Fruit fly (Drosophila melanogaster) whole organism, pupa: Measurements from ENCODE around the gene CG43894.
A peak's percentile ranks its signal among the peaks of the same experiment; 100 is the strongest.

Source experiments
- CG10348 ChIP-seq: fragments of 200-800 bp; sonication (Bioruptor generic); IDR thresholded peaks from 2 replicates; pipeline ENCODE4 v1.3.6; 2022; ENCODE audit warnings: missing biosample characterization, missing genetic modification characterization
- CG12605 ChIP-seq: fragments of 200-800 bp; sonication (Bioruptor generic); IDR thresholded peaks from 2 replicates; pipeline ENCODE4 v1.3.6; 2022; ENCODE audit warnings: missing biosample characterization, missing genetic modification characterization
- CG13204 ChIP-seq: fragments of 200-800 bp; sonication (Bioruptor generic); optimal IDR thresholded peaks from 2 replicates; lab custom pipeline; 2018; ENCODE audit warnings: missing biosample characterization, mild to moderate bottlenecking, missing genetic modification characterization, moderate library complexity
- CG14655 ChIP-seq: fragments of 200-800 bp; sonication (Bioruptor generic); optimal IDR thresholded peaks from 3 replicates; lab custom pipeline; 2017; ENCODE audit warnings: mild to moderate bottlenecking, missing biosample characterization, missing genetic modification reagents, missing genetic modification characterization
- CG15710 ChIP-seq: fragments of 200-800 bp; sonication (Bioruptor generic); optimal IDR thresholded peaks from 2 replicates; lab custom pipeline; 2018; ENCODE audit warnings: missing biosample characterization, mild to moderate bottlenecking, missing genetic modification characterization, moderate library complexity
- CG17806 ChIP-seq: fragments of 200-800 bp; sonication (Bioruptor generic); optimal IDR thresholded peaks from 2 replicates; lab custom pipeline; 2018; ENCODE audit warnings: missing biosample characterization, mild to moderate bottlenecking, missing genetic modification characterization, moderate library complexity
- CG32121 ChIP-seq: fragments of 200-800 bp; sonication (Bioruptor generic); IDR thresholded peaks from 2 replicates; pipeline ENCODE4 v1.3.6; 2022; ENCODE audit warnings: missing biosample characterization, missing genetic modification characterization
- CG34367 ChIP-seq: fragments of 200-800 bp; sonication (Bioruptor generic); optimal IDR thresholded peaks from 2 replicates; lab custom pipeline; 2018; ENCODE audit warnings: missing biosample characterization, mild to moderate bottlenecking, missing genetic modification characterization
- CG4496 ChIP-seq: fragments of 200-800 bp; sonication (Bioruptor generic); IDR thresholded peaks from 3 replicates; pipeline ENCODE4 v1.3.6; 2022; ENCODE audit warnings: missing biosample characterization, missing genetic modification characterization
- CG8159 ChIP-seq: fragments of 200-800 bp; sonication (Bioruptor generic); optimal IDR thresholded peaks from 3 replicates; lab custom pipeline; 2018; ENCODE audit warnings: missing biosample characterization, mild to moderate bottlenecking, missing genetic modification characterization, moderate library complexity
- CG8301 ChIP-seq: fragments of 200-800 bp; sonication (Bioruptor generic); optimal IDR thresholded peaks from 2 replicates; lab custom pipeline; 2018; ENCODE audit warnings: missing biosample characterization, mild to moderate bottlenecking, missing genetic modification characterization
- CG9948 ChIP-seq: fragments of 200-800 bp; sonication (Bioruptor generic); optimal IDR thresholded peaks from 2 replicates; lab custom pipeline; 2018; ENCODE audit warnings: missing biosample characterization, mild to moderate bottlenecking, missing genetic modification characterization, moderate library complexity
- D1 ChIP-seq: fragments of 200-800 bp; sonication (Bioruptor generic); optimal IDR thresholded peaks from 2 replicates; lab custom pipeline; 2018; ENCODE audit warnings: missing biosample characterization, mild to moderate bottlenecking, missing genetic modification characterization, moderate library complexity
- EcR ChIP-seq: fragments of 200-800 bp; sonication (Bioruptor generic); optimal IDR thresholded peaks from 3 replicates; lab custom pipeline; 2019; ENCODE audit warnings: missing biosample characterization, missing genetic modification characterization, mild to moderate bottlenecking, moderate library complexity, missing genetic modification reagents
- Ets98B ChIP-seq: fragments of 200-800 bp; sonication (Bioruptor generic); IDR thresholded peaks from 2 replicates; pipeline ENCODE4 v1.3.6; 2022; ENCODE audit warnings: missing biosample characterization, missing genetic modification characterization
- Pif1A ChIP-seq: fragments of 200-800 bp; sonication (Bioruptor generic); optimal IDR thresholded peaks from 3 replicates; lab custom pipeline; 2016; ENCODE audit warnings: missing biosample characterization, missing genetic modification characterization
- Pif1B ChIP-seq: fragments of 200-800 bp; sonication (Bioruptor generic); optimal IDR thresholded peaks from 3 replicates; lab custom pipeline; 2016; ENCODE audit warnings: missing biosample characterization, missing genetic modification characterization
- Snoo ChIP-seq: fragments of 200-800 bp; sonication (Bioruptor generic); optimal IDR thresholded peaks from 3 replicates; lab custom pipeline; 2017; ENCODE audit warnings: missing biosample characterization, mild to moderate bottlenecking, missing genetic modification characterization, inconsistent platforms
- fd96Ca ChIP-seq: fragments of 200-800 bp; sonication (Bioruptor generic); IDR thresholded peaks from 3 replicates; pipeline ENCODE4 v1.3.6; 2022; ENCODE audit warnings: missing biosample characterization, missing genetic modification characterization
- gl ChIP-seq: fragments of 200-800 bp; sonication (Bioruptor generic); optimal IDR thresholded peaks from 2 replicates; lab custom pipeline; 2018; ENCODE audit warnings: missing biosample characterization, mild to moderate bottlenecking, missing genetic modification characterization
- rn ChIP-seq: fragments of 200-800 bp; sonication (Bioruptor generic); IDR thresholded peaks from 2 replicates; pipeline ENCODE4 v1.3.6; 2022; ENCODE audit warnings: missing biosample characterization, missing genetic modification characterization

The CG43894 gene

dm6 chr3L:12853423-12853822, 36.1 kb upstream of the CG43894 start, which contains the start of gene Ent3:
Gene Ent3 (plus strand): TSS chr3L:12853646.
- no peak for TF ChIP-seq CG8159 (tag; lab: Kevin White, UChicago)
- no peak for TF ChIP-seq rn (GFP tag; lab: Robert Waterston, UW)
- TF ChIP-seq CG12605 (GFP tag; lab: Robert Waterston, UW), result no peak
- TF ChIP-seq D1 (tag; lab: Kevin White, UChicago), result no peak
- no peak for TF ChIP-seq CG14655 (GFP tag; lab: Kevin White, UChicago)
- TF ChIP-seq CG34367 (tag; lab: Kevin White, UChicago), result no peak
- TF ChIP-seq Pif1A, result no peak
- no peak for TF ChIP-seq CG9948 (tag; lab: Kevin White, UChicago)
- no peak for TF ChIP-seq CG13204
- TF ChIP-seq Pif1B (GFP tag; lab: Kevin White, UChicago), result no peak
- TF ChIP-seq EcR (GFP tag; lab: Kevin White, UChicago), result no peak
- TF ChIP-seq CG4496 (GFP tag; lab: Robert Waterston, UW), result no peak
- no peak for TF ChIP-seq CG17806 (tag; lab: Kevin White, UChicago)
- TF ChIP-seq Snoo, result no peak
- no peak for TF ChIP-seq CG32121 (GFP tag; lab: Robert Waterston, UW)
- TF ChIP-seq CG10348 (GFP tag; lab: Robert Waterston, UW), result no peak
- no peak for TF ChIP-seq gl
- TF ChIP-seq Ets98B (GFP tag; lab: Robert Waterston, UW), result no peak
- TF ChIP-seq fd96Ca (GFP tag; lab: Robert Waterston, UW), result no peak
- TF ChIP-seq CG15710, result no peak

- TF ChIP-seq CG34367 (tag; lab: Kevin White, UChicago) (no peak), CG32121 (GFP tag; lab: Robert Waterston, UW) (no peak), Pif1A (no peak), fd96Ca (GFP tag; lab: Robert Waterston, UW) (no peak), EcR (GFP tag; lab: Kevin White, UChicago) (no peak), D1 (tag; lab: Kevin White, UChicago) (no peak), CG8159 (tag; lab: Kevin White, UChicago) (no peak)
Measured at dm6 chr3L:12857553-12858122, 31.9 kb upstream of the CG43894 start.

dm6 chr3L:12861255-12861899, 28.2 kb upstream of the CG43894 start, which contains the start of gene CG32107:
Gene CG32107 (minus strand): TSS chr3L:12861305.
- TF ChIP-seq D1 (tag; lab: Kevin White, UChicago), result peak; percentile 5
- no peak for TF ChIP-seq CG34367 (tag; lab: Kevin White, UChicago)

- TF ChIP-seq D1 (tag; lab: Kevin White, UChicago) (no peak), CG8301 (tag; lab: Kevin White, UChicago) (no peak), CG14655 (GFP tag; lab: Kevin White, UChicago) (no peak), Pif1A (no peak), CG17806 (tag; lab: Kevin White, UChicago) (no peak), Ets98B (GFP tag; lab: Robert Waterston, UW) (no peak), EcR (GFP tag; lab: Kevin White, UChicago) (no peak), CG13204 (no peak), Pif1B (GFP tag; lab: Kevin White, UChicago) (no peak), CG10348 (GFP tag; lab: Robert Waterston, UW) (no peak), gl (no peak), CG15710 (no peak), CG34367 (tag; lab: Kevin White, UChicago) (no peak), CG8159 (tag; lab: Kevin White, UChicago) (no peak)
Measured at dm6 chr3L:12862820-12863219, 26.8 kb upstream of the CG43894 start, which contains the start of gene CG10943. Gene CG10943 (minus strand): TSS chr3L:12862920.

- TF ChIP-seq CG34367 (tag; lab: Kevin White, UChicago), result no peak
- TF ChIP-seq Snoo, result no peak
- TF ChIP-seq fd96Ca (GFP tag; lab: Robert Waterston, UW), result no peak
- no peak for TF ChIP-seq rn (GFP tag; lab: Robert Waterston, UW)
- TF ChIP-seq CG10348 (GFP tag; lab: Robert Waterston, UW), result no peak
- TF ChIP-seq CG15710, result no peak
- no peak for TF ChIP-seq CG8301 (tag; lab: Kevin White, UChicago)
- no peak for TF ChIP-seq CG14655 (GFP tag; lab: Kevin White, UChicago)
Measured at dm6 chr3L:12864472-12864871, 25.1 kb upstream of the CG43894 start.

dm6 chr3L:12867956-12868443, 21.6 kb upstream of the CG43894 start:
- no peak for TF ChIP-seq rn (GFP tag; lab: Robert Waterston, UW)
- TF ChIP-seq Pif1B (GFP tag; lab: Kevin White, UChicago), result no peak
- TF ChIP-seq Ets98B (GFP tag; lab: Robert Waterston, UW), result no peak
- TF ChIP-seq Snoo, result no peak
- no peak for TF ChIP-seq CG8159 (tag; lab: Kevin White, UChicago)
- no peak for TF ChIP-seq CG15710
- no peak for TF ChIP-seq CG32121 (GFP tag; lab: Robert Waterston, UW)
- no peak for TF ChIP-seq fd96Ca (GFP tag; lab: Robert Waterston, UW)
- no peak for TF ChIP-seq CG14655 (GFP tag; lab: Kevin White, UChicago)
- TF ChIP-seq CG13204, result no peak
